Fruit fly (Drosophila melanogaster) whole organism, embryonic: Measurements from ENCODE around the gene CG32163.
A peak's percentile ranks its signal among the peaks of the same experiment; 100 is the strongest.

Source experiments
- Aef1 ChIP-seq: fragments of 200-800 bp; sonication (Bioruptor generic); IDR thresholded peaks from 3 replicates; pipeline ENCODE4 v1.3.6; 2022; ENCODE audit warnings: missing biosample characterization, missing genetic modification characterization
- Bdp1 ChIP-seq: fragments of 200-800 bp; sonication (Bioruptor generic); optimal IDR thresholded peaks from 3 replicates; lab custom pipeline; 2016; ENCODE audit warnings: missing biosample characterization, missing genetic modification characterization
- CG12236 ChIP-seq: fragments of 200-800 bp; sonication (Bioruptor generic); optimal IDR thresholded peaks from 2 replicates; lab custom pipeline; 2016; ENCODE audit warnings: missing biosample characterization, missing genetic modification characterization
- CG12299 ChIP-seq: fragments of 200-800 bp; sonication (Bioruptor generic); optimal IDR thresholded peaks from 2 replicates; lab custom pipeline; 2018; ENCODE audit warnings: missing biosample characterization, mild to moderate bottlenecking, missing genetic modification characterization
- CG15601 ChIP-seq: fragments of 200-800 bp; sonication (Bioruptor generic); optimal IDR thresholded peaks from 3 replicates; lab custom pipeline; 2019; ENCODE audit warnings: missing biosample characterization, mild to moderate bottlenecking, missing genetic modification characterization, moderate library complexity
- CG18011 ChIP-seq: fragments of 200-800 bp; sonication (Bioruptor generic); optimal IDR thresholded peaks from 2 replicates; lab custom pipeline; 2017; ENCODE audit warnings: missing biosample characterization, missing genetic modification characterization, mild to moderate bottlenecking, moderate library complexity, missing genotype
- CG30020 ChIP-seq: fragments of 200-800 bp; optimal IDR thresholded peaks from 2 replicates; lab custom pipeline; 2019; ENCODE audit warnings: missing biosample characterization, mild to moderate bottlenecking, missing genetic modification characterization, moderate library complexity
- CG31224 ChIP-seq: fragments of 200-800 bp; sonication (Bioruptor generic); IDR thresholded peaks from 2 replicates; pipeline ENCODE4 v1.3.6; 2022; ENCODE audit warnings: missing biosample characterization, missing genetic modification characterization
- CG32767 ChIP-seq: fragments of 200-800 bp; sonication (Bioruptor generic); IDR thresholded peaks from 2 replicates; pipeline ENCODE4 v1.3.6; 2022; ENCODE audit warnings: missing biosample characterization, missing genetic modification characterization
- CG34422 ChIP-seq: fragments of 200-800 bp; sonication (Bioruptor generic); IDR thresholded peaks from 3 replicates; pipeline ENCODE4 v1.3.6; 2022; ENCODE audit warnings: missing biosample characterization, missing genetic modification characterization
- CG3847 ChIP-seq: fragments of 200-800 bp; sonication (Bioruptor generic); IDR thresholded peaks from 2 replicates; pipeline ENCODE4 v1.3.6; 2022; ENCODE audit warnings: missing biosample characterization, missing genetic modification characterization
- CG4404 ChIP-seq: fragments of 200-800 bp; sonication (Bioruptor generic); IDR thresholded peaks from 2 replicates; pipeline ENCODE4 v1.3.6; 2022; ENCODE audit warnings: missing biosample characterization, missing genetic modification characterization
- CG7372 ChIP-seq: fragments of 200-800 bp; sonication (Bioruptor generic); IDR thresholded peaks from 2 replicates; pipeline ENCODE4 v1.3.6; 2022; ENCODE audit warnings: missing biosample characterization, missing genetic modification characterization
- CG9215 ChIP-seq: fragments of 200-800 bp; sonication (Bioruptor generic); IDR thresholded peaks from 2 replicates; pipeline ENCODE4 v1.3.6; 2022; ENCODE audit warnings: missing biosample characterization, missing genetic modification characterization
- CG9797 ChIP-seq: fragments of 200-800 bp; sonication (Bioruptor generic); optimal IDR thresholded peaks from 3 replicates; lab custom pipeline; 2018; ENCODE audit warnings: missing biosample characterization, mild to moderate bottlenecking, missing genetic modification characterization
- CTCF ChIP-seq: fragments of 200-800 bp; sonication (Bioruptor generic); optimal IDR thresholded peaks from 2 replicates; lab custom pipeline; 2017; ENCODE audit warnings: missing biosample characterization, mild to moderate bottlenecking, missing genetic modification characterization, moderate library complexity
- CkIIα-i1 ChIP-seq: fragments of 200-800 bp; sonication (Bioruptor generic); IDR thresholded peaks from 2 replicates; pipeline ENCODE4 v1.3.6; 2022; ENCODE audit warnings: missing biosample characterization, missing genetic modification characterization
- Dp ChIP-seq: fragments of 200-800 bp; sonication (Bioruptor generic); optimal IDR thresholded peaks from 2 replicates; lab custom pipeline; 2018; ENCODE audit warnings: missing biosample characterization, mild to moderate bottlenecking, missing genetic modification characterization, moderate library complexity
- H2.0 ChIP-seq: fragments of 200-800 bp; sonication (Bioruptor generic); IDR thresholded peaks from 2 replicates; pipeline ENCODE4 v1.3.6; 2022; ENCODE audit warnings: missing biosample characterization, missing genetic modification characterization
- Lpt ChIP-seq: fragments of >200 bp; optimal IDR thresholded peaks from 2 replicates; lab custom pipeline; 2018; ENCODE audit warnings: missing biosample characterization, missing genetic modification characterization
- Med ChIP-seq: fragments of 200-800 bp; sonication (Bioruptor generic); peaks from one replicate; lab custom pipeline; 2016; ENCODE audit warnings: missing biosample characterization, missing genetic modification characterization, mild to moderate bottlenecking, inconsistent platforms, moderate library complexity
- Meics ChIP-seq: fragments of 200-800 bp; sonication (Bioruptor generic); optimal IDR thresholded peaks from 2 replicates; lab custom pipeline; 2017; ENCODE audit warnings: missing biosample characterization, mild to moderate bottlenecking, missing genetic modification characterization
- Myb ChIP-seq: fragments of 200-800 bp; sonication (Bioruptor generic); optimal IDR thresholded peaks from 2 replicates; lab custom pipeline; 2016; ENCODE audit warnings: missing biosample characterization, missing genetic modification characterization
- NFAT ChIP-seq: fragments of 200-800 bp; sonication (Bioruptor generic); IDR thresholded peaks from 2 replicates; pipeline ENCODE4 v1.3.6; 2022; ENCODE audit warnings: missing biosample characterization, missing genetic modification characterization
- NK7.1 ChIP-seq: fragments of 200-800 bp; sonication (Bioruptor generic); optimal IDR thresholded peaks from 3 replicates; lab custom pipeline; 2016; ENCODE audit warnings: missing biosample characterization, missing genetic modification characterization
- NfI ChIP-seq: fragments of 200-800 bp; sonication (Bioruptor generic); optimal IDR thresholded peaks from 3 replicates; lab custom pipeline; 2018; ENCODE audit warnings: missing biosample characterization, mild to moderate bottlenecking, missing genetic modification characterization, moderate library complexity
- Optix ChIP-seq: fragments of 200-800 bp; sonication (Bioruptor generic); IDR thresholded peaks from 3 replicates; pipeline ENCODE4 v1.3.6; 2022; ENCODE audit warnings: missing biosample characterization, missing genetic modification characterization
- Six4 ChIP-seq: fragments of 200-800 bp; sonication (Bioruptor generic); optimal IDR thresholded peaks from 2 replicates; lab custom pipeline; 2016; ENCODE audit warnings: missing biosample characterization, missing genetic modification characterization
- Stat92E ChIP-seq, 3 experiments: fragments of >200 bp in 2 of 3; fragments of 200-800 bp in 1 of 3; sonication (Bioruptor generic) in 1 of 3; optimal IDR thresholded peaks; 2 replicates each; lab custom pipeline; 2017 to 2019; ENCODE audit warnings: missing biosample characterization in 3 of 3, missing genetic modification characterization in 3 of 3, mild to moderate bottlenecking in 1 of 3, moderate library complexity in 1 of 3
- Xrp1 ChIP-seq: fragments of 200-800 bp; sonication (Bioruptor generic); IDR thresholded peaks from 2 replicates; pipeline ENCODE4 v1.3.6; 2022; ENCODE audit warnings: missing biosample characterization, missing genetic modification characterization
- al ChIP-seq: fragments of 200-800 bp; sonication (Bioruptor generic); IDR thresholded peaks from 2 replicates; pipeline ENCODE4 v1.3.6; 2022; ENCODE audit warnings: missing biosample characterization, missing genetic modification characterization
- ara ChIP-seq: fragments of 200-800 bp; sonication (Bioruptor generic); IDR thresholded peaks from 2 replicates; pipeline ENCODE4 v1.3.6; 2022; ENCODE audit warnings: missing biosample characterization, missing genetic modification characterization
- ato ChIP-seq: fragments of 200-800 bp; sonication (Bioruptor generic); IDR thresholded peaks from 2 replicates; pipeline ENCODE4 v1.3.6; 2022; ENCODE audit warnings: missing biosample characterization, missing genetic modification characterization; ENCODE audit not compliant: partially characterized antibody
- cwo ChIP-seq: fragments of 200-800 bp; sonication (Bioruptor generic); optimal IDR thresholded peaks from 3 replicates; lab custom pipeline; 2017; ENCODE audit warnings: missing biosample characterization, missing genetic modification characterization, mild to moderate bottlenecking, moderate library complexity, missing genetic modification reagents
- da ChIP-seq: fragments of 200-800 bp; sonication (Bioruptor generic); optimal IDR thresholded peaks from 2 replicates; lab custom pipeline; 2016; ENCODE audit warnings: missing biosample characterization, missing genetic modification characterization
- disco-r ChIP-seq: fragments of 200-800 bp; sonication (Bioruptor generic); optimal IDR thresholded peaks from 2 replicates; lab custom pipeline; 2016; ENCODE audit warnings: missing biosample characterization, missing genetic modification characterization
- dm ChIP-seq: fragments of 200-800 bp; sonication (Bioruptor generic); optimal IDR thresholded peaks from 3 replicates; lab custom pipeline; 2016; ENCODE audit warnings: missing biosample characterization, missing genetic modification characterization
- dmrt11E ChIP-seq: fragments of 200-800 bp; sonication (Bioruptor generic); optimal IDR thresholded peaks from 3 replicates; lab custom pipeline; 2018; ENCODE audit warnings: missing biosample characterization, mild to moderate bottlenecking, missing genetic modification characterization, moderate library complexity
- eyg ChIP-seq: fragments of 200-800 bp; sonication (Bioruptor generic); optimal IDR thresholded peaks from 3 replicates; lab custom pipeline; 2016; ENCODE audit warnings: missing biosample characterization, missing genetic modification characterization
- gcm2 ChIP-seq: fragments of 200-800 bp; sonication (Bioruptor generic); optimal IDR thresholded peaks from 2 replicates; lab custom pipeline; 2016; ENCODE audit warnings: missing biosample characterization, missing genetic modification characterization
- gro ChIP-seq: fragments of 200-800 bp; sonication (Bioruptor generic); optimal IDR thresholded peaks from 2 replicates; lab custom pipeline; 2016; ENCODE audit warnings: missing biosample characterization, missing genetic modification characterization
- gsb-n ChIP-seq: fragments of 200-800 bp; sonication (Bioruptor generic); optimal IDR thresholded peaks from 3 replicates; lab custom pipeline; 2018; ENCODE audit warnings: missing biosample characterization, mild to moderate bottlenecking, missing genetic modification characterization
- h ChIP-seq: fragments of >200 bp; optimal IDR thresholded peaks from 2 replicates; lab custom pipeline; 2017
- hbn ChIP-seq: fragments of 200-800 bp; sonication (Bioruptor generic); IDR thresholded peaks from 2 replicates; pipeline ENCODE4 v1.3.6; 2022; ENCODE audit warnings: missing biosample characterization, missing genetic modification characterization; ENCODE audit not compliant: partially characterized antibody
- onecut ChIP-seq: fragments of 200-800 bp; sonication (Bioruptor generic); IDR thresholded peaks from 2 replicates; pipeline ENCODE4 v1.3.6; 2022; ENCODE audit warnings: missing biosample characterization, missing genetic modification characterization
- pho ChIP-seq: fragments of 200-800 bp; sonication (Bioruptor generic); optimal IDR thresholded peaks from 2 replicates; lab custom pipeline; 2016; ENCODE audit warnings: missing biosample characterization, missing genetic modification characterization
- ranshi ChIP-seq: fragments of 200-800 bp; sonication (Bioruptor generic); IDR thresholded peaks from 2 replicates; pipeline ENCODE4 v1.3.6; 2022; ENCODE audit warnings: missing biosample characterization, missing genetic modification characterization
- sd ChIP-seq: fragments of 200-800 bp; sonication (Bioruptor generic); optimal IDR thresholded peaks from 3 replicates; lab custom pipeline; 2018; ENCODE audit warnings: missing biosample characterization, mild to moderate bottlenecking, missing genetic modification characterization, moderate library complexity
- sisA ChIP-seq: fragments of 200-800 bp; sonication (Bioruptor generic); IDR thresholded peaks from 2 replicates; pipeline ENCODE4 v1.3.6; 2022; ENCODE audit warnings: missing biosample characterization, missing genetic modification characterization
- slp2 ChIP-seq: fragments of 200-800 bp; sonication (Bioruptor generic); optimal IDR thresholded peaks from 2 replicates; lab custom pipeline; 2016; ENCODE audit warnings: missing biosample characterization, missing genetic modification characterization
- tll ChIP-seq, 2 experiments: fragments of 200-800 bp in 1 of 2; fragments of >200 bp in 1 of 2; sonication (Bioruptor generic) in 1 of 2; optimal IDR thresholded peaks; 2 replicates each; lab custom pipeline; 2017 to 2019; ENCODE audit warnings: missing biosample characterization in 2 of 2, missing genetic modification characterization in 2 of 2, mild to moderate bottlenecking in 1 of 2, moderate library complexity in 1 of 2
- ttk ChIP-seq: fragments of 200-800 bp; sonication (Bioruptor generic); IDR thresholded peaks from 2 replicates; pipeline ENCODE4 v2.1.2; 2022; ENCODE audit warnings: missing biosample characterization, missing genetic modification characterization
- vfl ChIP-seq: fragments of 200-800 bp; sonication (Bioruptor generic); optimal IDR thresholded peaks from 2 replicates; lab custom pipeline; 2016; ENCODE audit warnings: missing biosample characterization, missing genetic modification characterization

Gene CG32163

dm6 chr3L:16612152-16612551 is 25.2 kb downstream of the CG32163 start, which contains the start of gene CG4101 (continued):
- peak in 1 of 2 experiments; percentile 45 for TF ChIP-seq tll (GFP tag; optimal IDR thresholded peaks at IDR 0.05; lab: Kevin White, UChicago)
- peak; percentile 83 for TF ChIP-seq gro (GFP tag; lab: Kevin White, UChicago)
- TF ChIP-seq CG3847 (GFP tag; lab: Robert Waterston, UW): peak; percentile 86
- TF ChIP-seq CkIIα-i1 (GFP tag; lab: Robert Waterston, UW): no peak
- peak; percentile 58 for TF ChIP-seq disco-r (GFP tag; lab: Kevin White, UChicago)
- TF ChIP-seq Stat92E (GFP tag; optimal IDR thresholded peaks at IDR 0.05; lab: Kevin White, UChicago): no peak
- TF ChIP-seq NFAT (GFP tag; lab: Robert Waterston, UW): peak; percentile 81
- TF ChIP-seq Six4 (GFP tag; lab: Kevin White, UChicago): peak; percentile 68
- peak; percentile 81 for TF ChIP-seq CG34422 (GFP tag; lab: Robert Waterston, UW)
- peak; percentile 39 for TF ChIP-seq Dp (GFP tag; lab: Kevin White, UChicago)
- TF ChIP-seq CG31224: peak; percentile 68
- peak; percentile 77 for TF ChIP-seq H2.0
- peak; percentile 69 for TF ChIP-seq Meics (GFP tag; lab: Kevin White, UChicago)
- peak; percentile 60 for TF ChIP-seq gsb-n (tag; lab: Kevin White, UChicago)
- TF ChIP-seq sisA (GFP tag; lab: Robert Waterston, UW): peak; percentile 72
- TF ChIP-seq eyg (GFP tag; lab: Kevin White, UChicago): peak; percentile 11
- peak; percentile 67 for TF ChIP-seq Bdp1
- peak; percentile 50 for TF ChIP-seq cwo
- peak; percentile 95 for TF ChIP-seq Med (GFP tag; lab: Kevin White, UChicago)
- peak; percentile 24 for TF ChIP-seq da (GFP tag; lab: Kevin White, UChicago)
- no peak for TF ChIP-seq h (lab: Kevin White, UChicago)
- peak; percentile 79 for TF ChIP-seq CG12299 (tag; lab: Kevin White, UChicago)
- peak; percentile 50 for TF ChIP-seq gcm2 (GFP tag; lab: Kevin White, UChicago)
- TF ChIP-seq ato (GFP tag; lab: Robert Waterston, UW): no peak
- TF ChIP-seq NK7.1: peak; percentile 11
- TF ChIP-seq Lpt (GFP tag; lab: Kevin White, UChicago): no peak
- peak; percentile 80 for TF ChIP-seq CG15601 (tag; lab: Kevin White, UChicago)
- TF ChIP-seq NfI (GFP tag; lab: Kevin White, UChicago): peak; percentile 83
- peak; percentile 27 for TF ChIP-seq dm
- peak; percentile 65 for TF ChIP-seq CG7372
- TF ChIP-seq Aef1: peak; percentile 80
- peak; percentile 79 for TF ChIP-seq CG30020 (tag; lab: Kevin White, UChicago)
- TF ChIP-seq CG32767 (GFP tag; lab: Robert Waterston, UW): peak; percentile 77
- peak; percentile 81 for TF ChIP-seq vfl (GFP tag; lab: Kevin White, UChicago)
- peak; percentile 68 for TF ChIP-seq ttk (GFP tag; lab: Robert Waterston, UW)
- TF ChIP-seq Optix (GFP tag; lab: Robert Waterston, UW): 0 out of 3 replicates have a peak, but pooled peaks have one; percentile 49
- peak; percentile 57 for TF ChIP-seq CG4404 (GFP tag; lab: Robert Waterston, UW)
- TF ChIP-seq CG9797 (GFP tag; lab: Kevin White, UChicago): peak; percentile 69
- peak; percentile 66 for TF ChIP-seq slp2 (GFP tag; lab: Kevin White, UChicago)
- TF ChIP-seq hbn (GFP tag; lab: Robert Waterston, UW): peak; percentile 85
- peak; percentile 71; the same call in 1 of the 2 replicates for TF ChIP-seq ranshi (GFP tag; lab: Robert Waterston, UW)
- TF ChIP-seq pho (GFP tag; lab: Kevin White, UChicago): peak; percentile 85
- peak; percentile 80 for TF ChIP-seq al
- no peak; the same call in 1 of the 2 replicates for TF ChIP-seq ara (GFP tag; lab: Robert Waterston, UW)
- TF ChIP-seq Xrp1 (GFP tag; lab: Robert Waterston, UW): peak; percentile 85
- peak; percentile 29 for TF ChIP-seq CTCF (GFP tag; lab: Kevin White, UChicago)
- peak; percentile 99 for TF ChIP-seq sd (tag; lab: Kevin White, UChicago)
- TF ChIP-seq onecut (GFP tag; lab: Robert Waterston, UW): peak; percentile 30
- TF ChIP-seq CG18011: peak; percentile 65
- TF ChIP-seq Myb: peak; percentile 62
- peak; percentile 12 for TF ChIP-seq CG12236 (GFP tag; lab: Kevin White, UChicago)
- TF ChIP-seq CG9215: peak; percentile 80
- peak; percentile 71 for TF ChIP-seq dmrt11E
